Fruit fly (Drosophila melanogaster) whole organism: Measurements from ENCODE around the gene CG33230.

Experiments
- CG8478 ChIP-seq: fragments of >200 bp; optimal IDR thresholded peaks from 2 replicates; lab custom pipeline; 2018; ENCODE audit warnings: inconsistent platforms
- Dll ChIP-seq: fragments of >200 bp; optimal IDR thresholded peaks from 2 replicates; lab custom pipeline; 2017
- EcR ChIP-seq, 2 experiments: fragments of >200 bp; optimal IDR thresholded peaks; 2 replicates each; lab custom pipeline; 2017; ENCODE audit warnings: missing biosample characterization in 2 of 2, missing genetic modification characterization in 2 of 2, missing genetic modification reagents in 2 of 2
- pan ChIP-seq: fragments of >200 bp; optimal IDR thresholded peaks from 2 replicates; lab custom pipeline; 2017
- psq ChIP-seq: fragments of >200 bp; optimal IDR thresholded peaks from 2 replicates; lab custom pipeline; 2017
- usp ChIP-seq: fragments of >200 bp; optimal IDR thresholded peaks from 2 replicates; lab custom pipeline; 2017; ENCODE audit warnings: missing biosample characterization, missing genetic modification characterization, mixed read lengths

The CG33230 gene

dm6 chr3L:1618116-1618727 is at the start of gene CG33230, which contains the start of the genes CG13926 and ABCB7:
Gene CG33230 (plus strand): TSS chr3L:1618414.
Gene CG13926 (minus strand): TSS chr3L:1618158.
Gene ABCB7 (plus strand): TSS chr3L:1618414.
- no peak for TF ChIP-seq psq
- TF ChIP-seq EcR (GFP tag; optimal IDR thresholded peaks at IDR 0.05; lab: Kevin White, UChicago): no peak
- no peak for TF ChIP-seq Dll (lab: Kevin White, UChicago)
- TF ChIP-seq CG8478 (lab: Kevin White, UChicago): no peak
- no peak for TF ChIP-seq usp (GFP tag; lab: Kevin White, UChicago)
- TF ChIP-seq pan: no peak

dm6 chr3L:1569162-1569965 is 48.9 kb upstream of the CG33230 start, which contains the start of gene Tmep:
Gene Tmep (plus strand): TSS chr3L:1569181.
- no peak for TF ChIP-seq psq
- no peak for TF ChIP-seq EcR (GFP tag; optimal IDR thresholded peaks at IDR 0.05; lab: Kevin White, UChicago)

dm6 chr3L:1569966-1570276 is 48.3 kb upstream of the CG33230 start:
- no peak for TF ChIP-seq psq
- no peak for TF ChIP-seq EcR (GFP tag; optimal IDR thresholded peaks at IDR 0.05; lab: Kevin White, UChicago)
- TF ChIP-seq CG8478 (lab: Kevin White, UChicago): no peak
- TF ChIP-seq Dll (lab: Kevin White, UChicago): no peak
- no peak for TF ChIP-seq usp (GFP tag; lab: Kevin White, UChicago)
- TF ChIP-seq pan: no peak

dm6 chr3L:1571077-1571476 is 47.1 kb upstream of the CG33230 start:
- TF ChIP-seq psq (no peak), pan (no peak), Dll (lab: Kevin White, UChicago) (no peak), usp (GFP tag; lab: Kevin White, UChicago) (no peak), EcR (GFP tag; optimal IDR thresholded peaks at IDR 0.05; lab: Kevin White, UChicago) (no peak), CG8478 (lab: Kevin White, UChicago) (no peak)

dm6 chr3L:1573191-1573590 is 45.0 kb upstream of the CG33230 start:
- TF ChIP-seq pan: no peak
- TF ChIP-seq usp (GFP tag; lab: Kevin White, UChicago): no peak
- no peak for TF ChIP-seq Dll (lab: Kevin White, UChicago)
- no peak for TF ChIP-seq EcR (GFP tag; optimal IDR thresholded peaks at IDR 0.05; lab: Kevin White, UChicago)
- TF ChIP-seq CG8478 (lab: Kevin White, UChicago): no peak
- no peak for TF ChIP-seq psq

dm6 chr3L:1575731-1576376 is 42.4 kb upstream of the CG33230 start:
- no peak for TF ChIP-seq pan
- no peak for TF ChIP-seq usp (GFP tag; lab: Kevin White, UChicago)
- TF ChIP-seq CG8478 (lab: Kevin White, UChicago): no peak
- TF ChIP-seq psq: no peak
- TF ChIP-seq EcR (GFP tag; optimal IDR thresholded peaks at IDR 0.05; lab: Kevin White, UChicago): no peak
- no peak for TF ChIP-seq Dll (lab: Kevin White, UChicago)

dm6 chr3L:1576489-1577106 is 41.6 kb upstream of the CG33230 start, which contains the start of gene CG13917:
Gene CG13917 (plus strand): TSS chr3L:1576699.
- TF ChIP-seq psq (no peak), pan (no peak), Dll (lab: Kevin White, UChicago) (no peak), EcR (GFP tag; optimal IDR thresholded peaks at IDR 0.05; lab: Kevin White, UChicago) (no peak), CG8478 (lab: Kevin White, UChicago) (no peak), usp (GFP tag; lab: Kevin White, UChicago) (no peak)

dm6 chr3L:1577338-1577737 is 40.9 kb upstream of the CG33230 start:
- TF ChIP-seq pan (no peak), usp (GFP tag; lab: Kevin White, UChicago) (no peak), EcR (GFP tag; optimal IDR thresholded peaks at IDR 0.05; lab: Kevin White, UChicago) (no peak), Dll (lab: Kevin White, UChicago) (no peak), psq (no peak), CG8478 (lab: Kevin White, UChicago) (no peak)

dm6 chr3L:1578391-1578948 is 39.7 kb upstream of the CG33230 start:
- no peak for TF ChIP-seq psq
- no peak for TF ChIP-seq Dll (lab: Kevin White, UChicago)
- TF ChIP-seq CG8478 (lab: Kevin White, UChicago): no peak
- no peak for TF ChIP-seq EcR (GFP tag; optimal IDR thresholded peaks at IDR 0.05; lab: Kevin White, UChicago)
- no peak for TF ChIP-seq pan
- TF ChIP-seq usp (GFP tag; lab: Kevin White, UChicago): no peak

- TF ChIP-seq psq (no peak), pan (no peak), EcR (GFP tag; optimal IDR thresholded peaks at IDR 0.05; lab: Kevin White, UChicago) (no peak), usp (GFP tag; lab: Kevin White, UChicago) (no peak), Dll (lab: Kevin White, UChicago) (no peak), CG8478 (lab: Kevin White, UChicago) (no peak)
Observed at dm6 chr3L:1579169-1579853, 38.9 kb upstream of the CG33230 start.

- TF ChIP-seq psq: no peak
- no peak for TF ChIP-seq usp (GFP tag; lab: Kevin White, UChicago)
- no peak for TF ChIP-seq CG8478 (lab: Kevin White, UChicago)
- TF ChIP-seq pan: no peak
- no peak for TF ChIP-seq EcR (GFP tag; optimal IDR thresholded peaks at IDR 0.05; lab: Kevin White, UChicago)
- no peak for TF ChIP-seq Dll (lab: Kevin White, UChicago)
Observed at dm6 chr3L:1580194-1580593, 38.0 kb upstream of the CG33230 start.
